Fruit fly (Drosophila melanogaster) Kc167 (cell line): ENCODE measurements around the gene upSET.

Experiments used
- Myc ChIP-seq: fragments of >200 bp; optimal IDR thresholded peaks from 2 replicates; lab custom pipeline; 2017; ENCODE audit warnings: missing external identifiers
- Sin3A ChIP-seq: fragments of >200 bp; optimal IDR thresholded peaks from 2 replicates; lab custom pipeline; 2018; ENCODE audit warnings: missing external identifiers
- h ChIP-seq: fragments of >200 bp; optimal IDR thresholded peaks from 3 replicates; lab custom pipeline; 2018; ENCODE audit warnings: missing external identifiers
- insv ChIP-seq: fragments of >200 bp; optimal IDR thresholded peaks from 3 replicates; lab custom pipeline; 2018; ENCODE audit warnings: missing external identifiers
- psq ChIP-seq: fragments of >200 bp; optimal IDR thresholded peaks from 2 replicates; lab custom pipeline; 2017; ENCODE audit warnings: missing external identifiers
- ttk ChIP-seq: sonication (Bioruptor generic); optimal IDR thresholded peaks from 2 replicates; lab custom pipeline; 2017; ENCODE audit warnings: missing external identifiers

upSET gene

dm6 chr3L:14006704-14007126 lies 4.8 kb downstream of the upSET start:
- no peak for TF ChIP-seq ttk (lab: Kevin White, UChicago)
- no peak for TF ChIP-seq psq (lab: Kevin White, UChicago)
- no peak for TF ChIP-seq Sin3A (lab: Kevin White, UChicago)
- no peak for TF ChIP-seq insv (lab: Kevin White, UChicago)
- TF ChIP-seq Myc (lab: Kevin White, UChicago), result no peak
- TF ChIP-seq h (lab: Kevin White, UChicago), result no peak

dm6 chr3L:14025736-14026135 lies 23.8 kb downstream of the upSET start:
- TF ChIP-seq psq (lab: Kevin White, UChicago), result no peak
- TF ChIP-seq Myc (lab: Kevin White, UChicago), result no peak
- TF ChIP-seq ttk (lab: Kevin White, UChicago), result no peak
- TF ChIP-seq insv (lab: Kevin White, UChicago), result no peak
- no peak for TF ChIP-seq Sin3A (lab: Kevin White, UChicago)
- TF ChIP-seq h (lab: Kevin White, UChicago), result no peak

- TF ChIP-seq ttk (lab: Kevin White, UChicago) (no peak), Myc (lab: Kevin White, UChicago) (no peak), psq (lab: Kevin White, UChicago) (no peak), insv (lab: Kevin White, UChicago) (no peak), Sin3A (lab: Kevin White, UChicago) (no peak), h (lab: Kevin White, UChicago) (no peak)
These were observed 25.6 kb downstream of the upSET start for dm6 chr3L:14027549-14027948.

dm6 chr3L:14028485-14029384 lies 26.8 kb downstream of the upSET start, which contains the start of gene Ptip:
Gene Ptip, minus strand, starts transcription at chr3L:14029121.
- TF ChIP-seq h (lab: Kevin White, UChicago) (no peak), insv (lab: Kevin White, UChicago) (no peak), ttk (lab: Kevin White, UChicago) (no peak), Myc (lab: Kevin White, UChicago) (no peak), Sin3A (lab: Kevin White, UChicago) (no peak), psq (lab: Kevin White, UChicago) (no peak)

- TF ChIP-seq Myc (lab: Kevin White, UChicago), result no peak
- TF ChIP-seq ttk (lab: Kevin White, UChicago), result no peak
- TF ChIP-seq Sin3A (lab: Kevin White, UChicago), result no peak
- no peak for TF ChIP-seq h (lab: Kevin White, UChicago)
- no peak for TF ChIP-seq insv (lab: Kevin White, UChicago)
- TF ChIP-seq psq (lab: Kevin White, UChicago), result no peak
These were observed 29.5 kb downstream of the upSET start, which contains the start of the genes CG6650 and endos for dm6 chr3L:14031171-14032126. Gene CG6650, plus strand, starts transcription at chr3L:14031450. Gene endos, minus strand, starts transcription at chr3L:14031706.

dm6 chr3L:14034476-14034875 lies 32.5 kb downstream of the upSET start, which contains the start of gene CG6661:
Gene CG6661, plus strand, starts transcription at chr3L:14034776.
- TF ChIP-seq psq (lab: Kevin White, UChicago) (no peak), h (lab: Kevin White, UChicago) (no peak), Sin3A (lab: Kevin White, UChicago) (no peak), insv (lab: Kevin White, UChicago) (no peak), ttk (lab: Kevin White, UChicago) (no peak), Myc (lab: Kevin White, UChicago) (no peak)

dm6 chr3L:14036867-14037313 lies 35.0 kb downstream of the upSET start, which contains the start of gene Hsp110:
Gene Hsp110, plus strand, starts transcription at chr3L:14037019.
- TF ChIP-seq Myc (lab: Kevin White, UChicago) (no peak), Sin3A (lab: Kevin White, UChicago) (no peak), h (lab: Kevin White, UChicago) (no peak), insv (lab: Kevin White, UChicago) (no peak), psq (lab: Kevin White, UChicago) (no peak), ttk (lab: Kevin White, UChicago) (no peak)

- TF ChIP-seq insv (lab: Kevin White, UChicago), result no peak
- no peak for TF ChIP-seq ttk (lab: Kevin White, UChicago)
- no peak for TF ChIP-seq h (lab: Kevin White, UChicago)
- TF ChIP-seq Sin3A (lab: Kevin White, UChicago), result no peak
- TF ChIP-seq psq (lab: Kevin White, UChicago), result no peak
These were observed 36.0 kb downstream of the upSET start for dm6 chr3L:14037655-14038644.

dm6 chr3L:14049620-14050253 lies 47.8 kb downstream of the upSET start, which contains the start of gene Neurl4:
Gene Neurl4, minus strand, starts transcription at chr3L:14049892.
- TF ChIP-seq psq (lab: Kevin White, UChicago) (no peak), Myc (lab: Kevin White, UChicago) (no peak), h (lab: Kevin White, UChicago) (no peak), ttk (lab: Kevin White, UChicago) (no peak), Sin3A (lab: Kevin White, UChicago) (no peak), insv (lab: Kevin White, UChicago) (no peak)
